Worm (Caenorhabditis elegans) whole organism, L1 larva: ENCODE measurements around the gene C44C10.9.

Source experiments
- aly-2 ChIP-seq: fragments of 150-350 bp; optimal IDR thresholded peaks from 2 replicates; lab custom pipeline; 2014; ENCODE audit warnings: missing biosample characterization, missing genetic modification characterization
- egl-27 ChIP-seq, 2 experiments: fragments of 150-350 bp in 1 of 2; sonication (generic microtip); optimal IDR thresholded peaks; 3 replicates each; lab custom pipeline; 2017 to 2018; ENCODE audit warnings: missing biosample characterization in 2 of 2, missing genetic modification characterization in 2 of 2, missing genetic modification reagents in 2 of 2
- fos-1 ChIP-seq: fragments of 150-350 bp; optimal IDR thresholded peaks from 2 replicates; lab custom pipeline; 2014; ENCODE audit warnings: missing biosample characterization, missing genetic modification characterization
- lin-13 ChIP-seq: fragments of 150-350 bp; optimal IDR thresholded peaks from 2 replicates; lab custom pipeline; 2014; ENCODE audit warnings: missing biosample characterization, missing genetic modification reagents, missing genetic modification characterization
- lin-15B ChIP-seq: fragments of 150-350 bp; sonication (generic microtip); optimal IDR thresholded peaks from 3 replicates; lab custom pipeline; 2014; ENCODE audit warnings: missing biosample characterization, missing genetic modification characterization
- lin-35 ChIP-seq, 2 experiments: fragments of 150-350 bp; optimal IDR thresholded peaks; 2 replicates each; lab custom pipeline; 2014; ENCODE audit warnings: missing biosample characterization in 2 of 2, missing genetic modification characterization in 2 of 2, missing genetic modification reagents in 2 of 2
- lsy-2 ChIP-seq, 2 experiments: fragments of 150-350 bp; optimal IDR thresholded peaks; 2 replicates each; lab custom pipeline; 2014; ENCODE audit warnings: missing biosample characterization in 2 of 2, missing genetic modification characterization in 2 of 2
- mab-9 ChIP-seq: fragments of 200-800 bp; sonication (Bioruptor generic); IDR thresholded peaks from 2 replicates; pipeline ENCODE4 v1.3.6; 2022; ENCODE audit warnings: missing genetic modification reagents, missing genetic modification characterization, missing compliant biosample characterization
- nhr-11 ChIP-seq: fragments of 150-350 bp; optimal IDR thresholded peaks from 2 replicates; lab custom pipeline; 2014; ENCODE audit warnings: missing biosample characterization, missing genetic modification characterization
- nhr-12 ChIP-seq: sonication (generic microtip); optimal IDR thresholded peaks from 2 replicates; lab custom pipeline; 2017; ENCODE audit warnings: missing biosample characterization, missing genetic modification characterization
- skn-1 ChIP-seq: fragments of 150-350 bp; optimal IDR thresholded peaks from 2 replicates; lab custom pipeline; 2014; ENCODE audit warnings: missing biosample characterization, missing genetic modification characterization
- snpc-4 ChIP-seq: fragments of 150-350 bp; optimal IDR thresholded peaks from 2 replicates; lab custom pipeline; 2014; ENCODE audit warnings: missing biosample characterization, missing genetic modification characterization
- xbp-1 ChIP-seq: sonication (generic microtip); optimal IDR thresholded peaks from 2 replicates; lab custom pipeline; 2016; ENCODE audit warnings: missing genetic modification characterization, missing compliant biosample characterization
- ztf-4 ChIP-seq: fragments of 150-350 bp; optimal IDR thresholded peaks from 2 replicates; lab custom pipeline; 2014; ENCODE audit warnings: missing biosample characterization, missing genetic modification characterization

ce11 chrX:11745821-11746485 lies 29.6 kb upstream of the C44C10.9 start, which contains the start of gene C40H5.2:
- TF ChIP-seq egl-27 (tag; optimal IDR thresholded peaks at IDR 0.05; lab: Kevin White, UChicago) (no peak), ztf-4 (tag; lab: Kevin White, UChicago) (no peak), fos-1 (tag; lab: Kevin White, UChicago) (no peak), lin-13 (GFP tag; lab: Kevin White, UChicago) (no peak), nhr-11 (tag; lab: Kevin White, UChicago) (no peak), aly-2 (tag; lab: Kevin White, UChicago) (no peak), snpc-4 (no peak), lin-35 (GFP tag; optimal IDR thresholded peaks at IDR 0.05; lab: Kevin White, UChicago) (no peak), mab-9 (no peak), xbp-1 (tag; lab: Kevin White, UChicago) (no peak), lin-15B (tag; lab: Kevin White, UChicago) (no peak), skn-1 (tag; lab: Kevin White, UChicago) (no peak), lsy-2 (tag; optimal IDR thresholded peaks at IDR 0.05; lab: Kevin White, UChicago) (no peak), nhr-12 (tag; lab: Kevin White, UChicago) (no peak)
